Fruit fly (Drosophila melanogaster): ENCODE results near the gene grp.

dm6 chr2L:16743055-16743805 lies 63.4 kb downstream of the grp start, which contains the start of the genes LSm7 and BuGZ:
- TF ChIP-seq Sox15 (GFP tag; optimal IDR thresholded peaks at IDR 0.05) (no peak), Met (GFP tag; optimal IDR thresholded peaks at IDR 0.05) (no peak), CG8632 (GFP tag; optimal IDR thresholded peaks at IDR 0.05) (no peak), CG16779 (tag; optimal IDR thresholded peaks at IDR 0.05) (no peak)

Data from whole organism, prepupa.